Fruit fly (Drosophila melanogaster): Measurements from ENCODE around the gene lft.
A peak's percentile ranks its signal among the peaks of the same experiment; 100 is the strongest.

lft gene

dm6 chr2L:10413251-10414127 is 49.2 kb downstream of the lft start, which contains the start of the genes CG5355 and Klp31E (continued):
- TF ChIP-seq Abd-B (GFP tag; optimal IDR thresholded peaks at IDR 0.05) (no peak), CG1603 (tag; optimal IDR thresholded peaks at IDR 0.05) (peak; percentile 78), h (optimal IDR thresholded peaks at IDR 0.05) (no peak), CG12104 (GFP tag; optimal IDR thresholded peaks at IDR 0.05) (peak; percentile 69), CG8944 (GFP tag; optimal IDR thresholded peaks at IDR 0.05) (peak; percentile 41), CG34422 (GFP tag; IDR thresholded peaks at IDR 0.05) (peak; percentile 18; the same call in 1 of the 3 replicates), bsh (GFP tag; optimal IDR thresholded peaks at IDR 0.05) (peak in 1 of 2 experiments; percentile 58), maf-S (GFP tag; optimal IDR thresholded peaks at IDR 0.05) (peak; percentile 56), bowl (GFP tag; IDR thresholded peaks at IDR 0.05) (no peak), mld (GFP tag; IDR thresholded peaks at IDR 0.05; ENCODE audit: partially characterized antibody) (peak; percentile 46; the same call in 1 of the 3 replicates), chif (GFP tag; optimal IDR thresholded peaks at IDR 0.05) (peak; percentile 7 to 41), CkIIα-i1 (GFP tag; IDR thresholded peaks at IDR 0.05) (no peak), Poxn (GFP tag; IDR thresholded peaks at IDR 0.05) (no peak), Nf-YB (GFP tag; optimal IDR thresholded peaks at IDR 0.05) (peak; percentile 50), CG15011 (GFP tag; optimal IDR thresholded peaks at IDR 0.05) (no peak), ind (GFP tag; optimal IDR thresholded peaks at IDR 0.05) (peak; percentile 55), CG3995 (GFP tag; optimal IDR thresholded peaks at IDR 0.05) (peak; percentile 10), dm (GFP tag; optimal IDR thresholded peaks at IDR 0.05) (peak; percentile 18), NfI (GFP tag; optimal IDR thresholded peaks at IDR 0.05) (peak; percentile 53), CG14050 (GFP tag; IDR thresholded peaks at IDR 0.05) (no peak), lilli (GFP tag; optimal IDR thresholded peaks at IDR 0.05) (peak; percentile 74), Hmr (GFP tag; optimal IDR thresholded peaks at IDR 0.05) (no peak), crol (GFP tag; IDR thresholded peaks at IDR 0.05) (no peak), CG12219 (GFP tag; optimal IDR thresholded peaks at IDR 0.05) (peak; percentile 40), row (GFP tag; IDR thresholded peaks at IDR 0.05) (peak; percentile 88), insv (GFP tag; optimal IDR thresholded peaks at IDR 0.05) (peak in 1 of 2 experiments; percentile 26), Sry-β (GFP tag; optimal IDR thresholded peaks at IDR 0.05) (peak; percentile 29), cg (GFP tag; optimal IDR thresholded peaks at IDR 0.05) (no peak), CG31224 (GFP tag; IDR thresholded peaks at IDR 0.05) (peak; percentile 59), Gsc (GFP tag; IDR thresholded peaks at IDR 0.05) (no peak), peb (GFP tag; IDR thresholded peaks at IDR 0.05) (no peak), CG11093 (GFP tag; IDR thresholded peaks at IDR 0.05) (no peak), CrebB (tag; optimal IDR thresholded peaks at IDR 0.05) (no peak), CG3847 (GFP tag; IDR thresholded peaks at IDR 0.05) (no peak; the same call in 1 of the 2 replicates), CG31388 (GFP tag; optimal IDR thresholded peaks at IDR 0.05) (peak; percentile 28), CG18764 (GFP tag; optimal IDR thresholded peaks at IDR 0.05) (no peak), CG1233 (GFP tag; optimal IDR thresholded peaks at IDR 0.05) (peak; percentile 62), Fer1 (GFP tag; optimal IDR thresholded peaks at IDR 0.05) (peak; percentile 34), HHEX (GFP tag; optimal IDR thresholded peaks at IDR 0.05) (peak; percentile 54), ase (GFP tag; IDR thresholded peaks at IDR 0.05) (peak; percentile 4; the same call in 1 of the 3 replicates), so (GFP tag; IDR thresholded peaks at IDR 0.05) (peak; percentile 70; the same call in 1 of the 3 replicates), sqz (GFP tag; optimal IDR thresholded peaks at IDR 0.05) (no peak), CG16863 (GFP tag; optimal IDR thresholded peaks at IDR 0.05) (peak; percentile 52), pb (GFP tag; optimal IDR thresholded peaks at IDR 0.05) (peak; percentile 10), CG10654 (GFP tag; optimal IDR thresholded peaks at IDR 0.05) (peak; percentile 61), crc (GFP tag; optimal IDR thresholded peaks at IDR 0.05) (no peak), CG8478 (optimal IDR thresholded peaks at IDR 0.05) (no peak), Fer2 (tag; optimal IDR thresholded peaks at IDR 0.05) (peak; percentile 36), CG5180 (GFP tag; optimal IDR thresholded peaks at IDR 0.05) (no peak), bab2 (GFP tag; optimal IDR thresholded peaks at IDR 0.05) (peak; percentile 56)

Data from whole organism, embryonic.